Fruit fly (Drosophila melanogaster): ENCODE data around the gene Diap1.

Diap1 gene

dm6 chr3L:16037690-16038332, 13.0 kb downstream of the Diap1 start (continued):
- TF ChIP-seq CG2889 (GFP tag; IDR thresholded peaks at IDR 0.05): no peak
- TF ChIP-seq CG4328 (GFP tag; optimal IDR thresholded peaks at IDR 0.05): no peak
- TF ChIP-seq emc (GFP tag; optimal IDR thresholded peaks at IDR 0.05): no peak
- TF ChIP-seq rib (GFP tag; IDR thresholded peaks at IDR 0.05): 0 out of 2 replicates have a peak, but pooled peaks have one; percentile 8
- TF ChIP-seq vvl (GFP tag; IDR thresholded peaks at IDR 0.05): peak; percentile 86
- TF ChIP-seq Bgb (GFP tag; IDR thresholded peaks at IDR 0.05; ENCODE audit: partially characterized antibody): peak; percentile 19; the same call in 1 of the 2 replicates
- TF ChIP-seq z (GFP tag; IDR thresholded peaks at IDR 0.05): 0 out of 3 replicates have a peak, but pooled peaks have one; percentile 47
- no peak for TF ChIP-seq psq (GFP tag; optimal IDR thresholded peaks at IDR 0.05)
- TF ChIP-seq ems (GFP tag; optimal IDR thresholded peaks at IDR 0.05): no peak

dm6 chr3L:16037048-16037477, 13.8 kb downstream of the Diap1 start:
- TF ChIP-seq Pdp1 (GFP tag; optimal IDR thresholded peaks at IDR 0.05): peak; percentile 80 to 86
- no peak for TF ChIP-seq lov (optimal IDR thresholded peaks at IDR 0.05)
- peak; percentile 76; the same call in 2 of the 3 replicates for TF ChIP-seq lov (GFP tag; IDR thresholded peaks at IDR 0.05)
- peak; percentile 92 for TF ChIP-seq Dbx (GFP tag; IDR thresholded peaks at IDR 0.05)
- TF ChIP-seq CG4617 (GFP tag; optimal IDR thresholded peaks at IDR 0.05; ENCODE audit: borderline replicate concordance): no peak
- TF ChIP-seq CG10431 (GFP tag; optimal IDR thresholded peaks at IDR 0.05): no peak
- TF ChIP-seq pzg (GFP tag; optimal IDR thresholded peaks at IDR 0.05): peak; percentile 92
- TF ChIP-seq chif (GFP tag; optimal IDR thresholded peaks at IDR 0.05): peak; percentile 53 to 76
- peak; percentile 52 for TF ChIP-seq CG4282 (GFP tag; optimal IDR thresholded peaks at IDR 0.05)
- peak; percentile 57 for TF ChIP-seq CG6254 (GFP tag; optimal IDR thresholded peaks at IDR 0.05)
- peak; percentile 76 for TF ChIP-seq CG11504 (tag; optimal IDR thresholded peaks at IDR 0.05)
- peak; percentile 58 for TF ChIP-seq sd (tag; optimal IDR thresholded peaks at IDR 0.05)
- TF ChIP-seq CG6689 (GFP tag; IDR thresholded peaks at IDR 0.05): peak; percentile 74
- peak; percentile 61 for TF ChIP-seq unc-4 (GFP tag; IDR thresholded peaks at IDR 0.05; ENCODE audit: partially characterized antibody)
- peak; percentile 45 for TF ChIP-seq CG11723 (GFP tag; optimal IDR thresholded peaks at IDR 0.05)
- peak; percentile 23 for TF ChIP-seq psq (GFP tag; optimal IDR thresholded peaks at IDR 0.05)
- peak; percentile 86 for TF ChIP-seq CG18599 (GFP tag; optimal IDR thresholded peaks at IDR 0.05)
- TF ChIP-seq wor (GFP tag; IDR thresholded peaks at IDR 0.05): 0 out of 2 replicates have a peak, but pooled peaks have one; percentile 37
- peak; percentile 67 for TF ChIP-seq Antp (GFP tag; optimal IDR thresholded peaks at IDR 0.05)
- TF ChIP-seq CG17385 (GFP tag; optimal IDR thresholded peaks at IDR 0.05): peak; percentile 67
- TF ChIP-seq Fer3 (tag; optimal IDR thresholded peaks at IDR 0.05): peak; percentile 76
- peak; percentile 52 for TF ChIP-seq CG8944 (GFP tag; optimal IDR thresholded peaks at IDR 0.05)
- peak; percentile 81 for TF ChIP-seq tin (GFP tag; optimal IDR thresholded peaks at IDR 0.05)
- TF ChIP-seq slp2 (GFP tag; optimal IDR thresholded peaks at IDR 0.05): peak; percentile 56
- TF ChIP-seq CG4424 (GFP tag; optimal IDR thresholded peaks at IDR 0.05): peak; percentile 74
- TF ChIP-seq HmgD (GFP tag; optimal IDR thresholded peaks at IDR 0.05): peak; percentile 72
- peak; percentile 42 for TF ChIP-seq CG2202 (tag; optimal IDR thresholded peaks at IDR 0.05)
- TF ChIP-seq tgo (GFP tag; IDR thresholded peaks at IDR 0.05): peak; percentile 80
- peak; percentile 74 for TF ChIP-seq ttk (GFP tag; IDR thresholded peaks at IDR 0.05)
- TF ChIP-seq hbn (GFP tag; IDR thresholded peaks at IDR 0.05; ENCODE audit: partially characterized antibody): 0 out of 2 replicates have a peak, but pooled peaks have one; percentile 30
- peak; percentile 75 for TF ChIP-seq zen (tag; optimal IDR thresholded peaks at IDR 0.05)
- TF ChIP-seq CG17612 (GFP tag; IDR thresholded peaks at IDR 0.05): peak; percentile 36; the same call in 1 of the 2 replicates
- TF ChIP-seq tio (GFP tag; optimal IDR thresholded peaks at IDR 0.05): peak; percentile 30
- peak; percentile 77 for TF ChIP-seq CG31224 (GFP tag; IDR thresholded peaks at IDR 0.05)
- peak; percentile 80 for TF ChIP-seq lmd (GFP tag; IDR thresholded peaks at IDR 0.05)
- peak; percentile 4 for TF ChIP-seq CG17802 (tag; optimal IDR thresholded peaks at IDR 0.05)
- TF ChIP-seq prd (optimal IDR thresholded peaks at IDR 0.05): no peak
- TF ChIP-seq prd (GFP tag; IDR thresholded peaks at IDR 0.05): peak; percentile 75
- TF ChIP-seq az2 (GFP tag; optimal IDR thresholded peaks at IDR 0.05): peak; percentile 72
- TF ChIP-seq Med (GFP tag): peak; percentile 97
